Fruit fly (Drosophila melanogaster) whole organism, embryonic: Measurements from ENCODE around the gene MICU3.

Experiments used
- CG10274 ChIP-seq: fragments of 200-800 bp; sonication (Bioruptor generic); optimal IDR thresholded peaks from 3 replicates; lab custom pipeline; 2017; ENCODE audit warnings: missing biosample characterization, mild to moderate bottlenecking, missing genetic modification characterization
- CG10543 ChIP-seq: fragments of 200-800 bp; sonication (Bioruptor generic); optimal IDR thresholded peaks from 3 replicates; lab custom pipeline; 2017; ENCODE audit warnings: missing biosample characterization, mild to moderate bottlenecking, missing genetic modification characterization, moderate library complexity
- CG14050 ChIP-seq: fragments of 200-800 bp; sonication (Bioruptor generic); IDR thresholded peaks from 3 replicates; pipeline ENCODE4 v1.3.6; 2022; ENCODE audit warnings: missing biosample characterization, missing genetic modification characterization
- CG14667 ChIP-seq: fragments of 200-800 bp; sonication (Bioruptor generic); IDR thresholded peaks from 2 replicates; pipeline ENCODE4 v1.3.6; 2022; ENCODE audit warnings: missing biosample characterization, missing genetic modification characterization
- CG17802 ChIP-seq: fragments of 200-800 bp; sonication (Bioruptor generic); optimal IDR thresholded peaks from 2 replicates; lab custom pipeline; 2018; ENCODE audit warnings: missing biosample characterization, mild to moderate bottlenecking, missing genetic modification characterization, moderate library complexity
- CG30403 ChIP-seq: fragments of 200-800 bp; sonication (Bioruptor generic); optimal IDR thresholded peaks from 3 replicates; lab custom pipeline; 2016; ENCODE audit warnings: missing biosample characterization, missing genetic modification characterization
- CG3163 ChIP-seq: fragments of 200-800 bp; sonication (Bioruptor generic); optimal IDR thresholded peaks from 3 replicates; lab custom pipeline; 2016; ENCODE audit warnings: missing biosample characterization, missing genetic modification characterization
- CG3281 ChIP-seq: fragments of 200-800 bp; sonication (Bioruptor generic); optimal IDR thresholded peaks from 3 replicates; lab custom pipeline; 2017; ENCODE audit warnings: missing biosample characterization, mild to moderate bottlenecking, missing genetic modification characterization
- CG33557 ChIP-seq: fragments of 200-800 bp; sonication (Bioruptor generic); optimal IDR thresholded peaks from 2 replicates; lab custom pipeline; 2019; ENCODE audit warnings: missing biosample characterization, mild to moderate bottlenecking, missing genetic modification characterization, moderate library complexity
- CG3847 ChIP-seq: fragments of 200-800 bp; sonication (Bioruptor generic); IDR thresholded peaks from 2 replicates; pipeline ENCODE4 v1.3.6; 2022; ENCODE audit warnings: missing biosample characterization, missing genetic modification characterization
- CG42726 ChIP-seq: fragments of 200-800 bp; sonication (Bioruptor generic); IDR thresholded peaks from 2 replicates; pipeline ENCODE4 v1.3.6; 2022; ENCODE audit warnings: missing biosample characterization, missing genetic modification characterization; ENCODE audit not compliant: partially characterized antibody
- CG4424 ChIP-seq: fragments of 200-800 bp; sonication (Bioruptor generic); optimal IDR thresholded peaks from 3 replicates; lab custom pipeline; 2016; ENCODE audit warnings: missing biosample characterization, missing genetic modification characterization
- CG4820 ChIP-seq: fragments of 200-800 bp; sonication (Bioruptor generic); optimal IDR thresholded peaks from 3 replicates; lab custom pipeline; 2016; ENCODE audit warnings: missing biosample characterization, missing genetic modification characterization
- CG6272 ChIP-seq: fragments of 200-800 bp; sonication (Bioruptor generic); IDR thresholded peaks from 2 replicates; pipeline ENCODE4 v1.3.6; 2022; ENCODE audit warnings: missing biosample characterization, missing genetic modification characterization
- CG9609 ChIP-seq: fragments of 200-800 bp; sonication (Bioruptor generic); optimal IDR thresholded peaks from 3 replicates; lab custom pipeline; 2016; ENCODE audit warnings: missing biosample characterization, missing genetic modification characterization
- CG9727 ChIP-seq: fragments of 200-800 bp; sonication (Bioruptor generic); optimal IDR thresholded peaks from 3 replicates; lab custom pipeline; 2017; ENCODE audit warnings: missing biosample characterization, mild to moderate bottlenecking, missing genetic modification characterization
- CTCF ChIP-seq: fragments of 200-800 bp; sonication (Bioruptor generic); optimal IDR thresholded peaks from 2 replicates; lab custom pipeline; 2017; ENCODE audit warnings: missing biosample characterization, mild to moderate bottlenecking, missing genetic modification characterization, moderate library complexity
- Dip3 ChIP-seq: fragments of 200-800 bp; sonication (Bioruptor generic); optimal IDR thresholded peaks from 3 replicates; lab custom pipeline; 2016; ENCODE audit warnings: missing biosample characterization, missing genetic modification characterization
- E2f1 ChIP-seq: fragments of 200-800 bp; sonication (Bioruptor generic); IDR thresholded peaks from 2 replicates; pipeline ENCODE4 v1.3.6; 2022; ENCODE audit warnings: missing biosample characterization, missing genetic modification characterization
- HLHmδ ChIP-seq: fragments of 200-800 bp; sonication (Bioruptor generic); optimal IDR thresholded peaks from 2 replicates; lab custom pipeline; 2018; ENCODE audit warnings: missing biosample characterization, mild to moderate bottlenecking, missing genetic modification characterization, moderate library complexity
- Hmx ChIP-seq: fragments of 200-800 bp; sonication (Bioruptor generic); optimal IDR thresholded peaks from 2 replicates; lab custom pipeline; 2016; ENCODE audit warnings: missing biosample characterization, missing genetic modification characterization
- Lim3 ChIP-seq: fragments of 200-800 bp; sonication (Bioruptor generic); IDR thresholded peaks from 2 replicates; pipeline ENCODE4 v1.3.6; 2022; ENCODE audit warnings: missing biosample characterization, missing genetic modification characterization
- MESR4 ChIP-seq: fragments of 200-800 bp; sonication (Bioruptor generic); optimal IDR thresholded peaks from 2 replicates; lab custom pipeline; 2018; ENCODE audit warnings: missing biosample characterization, mild to moderate bottlenecking, missing genetic modification characterization, moderate library complexity
- NK7.1 ChIP-seq: fragments of 200-800 bp; sonication (Bioruptor generic); optimal IDR thresholded peaks from 3 replicates; lab custom pipeline; 2016; ENCODE audit warnings: missing biosample characterization, missing genetic modification characterization
- Nf-YC ChIP-seq: fragments of 200-800 bp; optimal IDR thresholded peaks from 3 replicates; lab custom pipeline; 2019; ENCODE audit warnings: missing biosample characterization, mild to moderate bottlenecking, missing genetic modification characterization, moderate library complexity
- Oaz ChIP-seq: fragments of 200-800 bp; sonication (Bioruptor generic); IDR thresholded peaks from 2 replicates; pipeline ENCODE4 v1.3.6; 2022; ENCODE audit warnings: missing biosample characterization, missing genetic modification characterization
- Rx ChIP-seq: fragments of 200-800 bp; sonication (Bioruptor generic); IDR thresholded peaks from 2 replicates; pipeline ENCODE4 v1.3.6; 2022; ENCODE audit warnings: missing biosample characterization, missing genetic modification characterization
- Sox100B ChIP-seq: fragments of 200-800 bp; sonication (Bioruptor generic); optimal IDR thresholded peaks from 3 replicates; lab custom pipeline; 2018; ENCODE audit warnings: missing biosample characterization, mild to moderate bottlenecking, missing genetic modification characterization
- Stat92E ChIP-seq, 3 experiments: fragments of >200 bp in 2 of 3; fragments of 200-800 bp in 1 of 3; sonication (Bioruptor generic) in 1 of 3; optimal IDR thresholded peaks; 2 replicates each; lab custom pipeline; 2017 to 2019; ENCODE audit warnings: missing biosample characterization in 3 of 3, missing genetic modification characterization in 3 of 3, mild to moderate bottlenecking in 1 of 3, moderate library complexity in 1 of 3
- ac ChIP-seq: fragments of 200-800 bp; sonication (Bioruptor generic); optimal IDR thresholded peaks from 3 replicates; lab custom pipeline; 2017; ENCODE audit warnings: missing biosample characterization, mild to moderate bottlenecking, missing genetic modification characterization
- cad ChIP-seq: fragments of >200 bp; optimal IDR thresholded peaks from 2 replicates; lab custom pipeline; 2017; ENCODE audit warnings: missing biosample characterization, missing genetic modification characterization
- cas ChIP-seq: fragments of 200-800 bp; sonication (Bioruptor generic); IDR thresholded peaks from 2 replicates; pipeline ENCODE4 v1.3.6; 2022; ENCODE audit warnings: missing biosample characterization, missing genetic modification characterization
- chif ChIP-seq, 2 experiments: fragments of 200-800 bp; sonication (Bioruptor generic); optimal IDR thresholded peaks; 3 replicates each; lab custom pipeline; 2016; ENCODE audit warnings: missing biosample characterization in 2 of 2, missing genetic modification characterization in 2 of 2
- crp ChIP-seq, 2 experiments: fragments of 200-800 bp; sonication (Bioruptor generic); optimal IDR thresholded peaks; 2 replicates in 1 of 2; 3 replicates in 1 of 2; lab custom pipeline; 2017; ENCODE audit warnings: missing biosample characterization in 2 of 2, missing genetic modification characterization in 2 of 2, mild to moderate bottlenecking in 1 of 2, moderate library complexity in 1 of 2
- ems ChIP-seq: fragments of 200-800 bp; sonication (Bioruptor generic); optimal IDR thresholded peaks from 3 replicates; lab custom pipeline; 2016; ENCODE audit warnings: missing biosample characterization, missing genetic modification characterization
- fd102C ChIP-seq: fragments of 200-800 bp; sonication (Bioruptor generic); optimal IDR thresholded peaks from 2 replicates; lab custom pipeline; 2018; ENCODE audit warnings: missing biosample characterization, mild to moderate bottlenecking, missing genetic modification characterization, moderate library complexity
- fu2 ChIP-seq: fragments of 200-800 bp; sonication (Bioruptor generic); optimal IDR thresholded peaks from 2 replicates; lab custom pipeline; 2016; ENCODE audit warnings: missing biosample characterization, missing genetic modification characterization
- grau ChIP-seq: fragments of 200-800 bp; optimal IDR thresholded peaks from 3 replicates; lab custom pipeline; 2019; ENCODE audit warnings: missing biosample characterization, mild to moderate bottlenecking, missing genetic modification characterization, moderate library complexity
- nau ChIP-seq: fragments of 200-800 bp; sonication (Bioruptor generic); optimal IDR thresholded peaks from 3 replicates; lab custom pipeline; 2017; ENCODE audit warnings: missing biosample characterization, mild to moderate bottlenecking, missing genetic modification characterization, missing genetic modification reagents
- nmo ChIP-seq: fragments of 200-800 bp; sonication (Bioruptor generic); optimal IDR thresholded peaks from 2 replicates; lab custom pipeline; 2018; ENCODE audit warnings: missing biosample characterization, mild to moderate bottlenecking, missing genetic modification characterization, moderate library complexity
- pb ChIP-seq: fragments of 200-800 bp; sonication (Bioruptor generic); optimal IDR thresholded peaks from 3 replicates; lab custom pipeline; 2016; ENCODE audit warnings: missing biosample characterization, missing genetic modification characterization
- pho ChIP-seq: fragments of 200-800 bp; sonication (Bioruptor generic); optimal IDR thresholded peaks from 2 replicates; lab custom pipeline; 2016; ENCODE audit warnings: missing biosample characterization, missing genetic modification characterization
- ro ChIP-seq: fragments of 200-800 bp; sonication (Bioruptor generic); IDR thresholded peaks from 2 replicates; pipeline ENCODE4 v1.3.6; 2022; ENCODE audit warnings: missing biosample characterization, missing genetic modification characterization
- salm ChIP-seq: fragments of 200-800 bp; sonication (Bioruptor generic); optimal IDR thresholded peaks from 2 replicates; lab custom pipeline; 2018; ENCODE audit warnings: missing biosample characterization, mild to moderate bottlenecking, missing genetic modification characterization
- sc ChIP-seq, 3 experiments: fragments of >200 bp in 2 of 3; fragments of 200-800 bp in 1 of 3; sonication (Bioruptor generic) in 1 of 3; optimal IDR thresholded peaks; 2 replicates in 2 of 3; 3 replicates in 1 of 3; lab custom pipeline; 2017; ENCODE audit warnings: mild to moderate bottlenecking in 1 of 3, missing biosample characterization in 1 of 3, missing genetic modification characterization in 1 of 3, missing genetic modification reagents in 1 of 3
- sens ChIP-seq: fragments of 200-800 bp; sonication (Bioruptor generic); peaks from one replicate; lab custom pipeline; 2016; ENCODE audit warnings: missing biosample characterization, missing genetic modification characterization
- tin ChIP-seq: fragments of 200-800 bp; sonication (Bioruptor generic); optimal IDR thresholded peaks from 3 replicates; lab custom pipeline; 2016; ENCODE audit warnings: missing biosample characterization, missing genetic modification characterization
- tup ChIP-seq: fragments of 200-800 bp; sonication (Bioruptor generic); optimal IDR thresholded peaks from 2 replicates; lab custom pipeline; 2016; ENCODE audit warnings: missing biosample characterization, mild to moderate bottlenecking, missing genetic modification characterization, moderate library complexity
- wdn ChIP-seq: fragments of 200-800 bp; sonication (Bioruptor generic); IDR thresholded peaks from 2 replicates; pipeline ENCODE4 v1.3.6; 2022; ENCODE audit warnings: missing biosample characterization, missing genetic modification characterization

The MICU3 gene

DNA sequence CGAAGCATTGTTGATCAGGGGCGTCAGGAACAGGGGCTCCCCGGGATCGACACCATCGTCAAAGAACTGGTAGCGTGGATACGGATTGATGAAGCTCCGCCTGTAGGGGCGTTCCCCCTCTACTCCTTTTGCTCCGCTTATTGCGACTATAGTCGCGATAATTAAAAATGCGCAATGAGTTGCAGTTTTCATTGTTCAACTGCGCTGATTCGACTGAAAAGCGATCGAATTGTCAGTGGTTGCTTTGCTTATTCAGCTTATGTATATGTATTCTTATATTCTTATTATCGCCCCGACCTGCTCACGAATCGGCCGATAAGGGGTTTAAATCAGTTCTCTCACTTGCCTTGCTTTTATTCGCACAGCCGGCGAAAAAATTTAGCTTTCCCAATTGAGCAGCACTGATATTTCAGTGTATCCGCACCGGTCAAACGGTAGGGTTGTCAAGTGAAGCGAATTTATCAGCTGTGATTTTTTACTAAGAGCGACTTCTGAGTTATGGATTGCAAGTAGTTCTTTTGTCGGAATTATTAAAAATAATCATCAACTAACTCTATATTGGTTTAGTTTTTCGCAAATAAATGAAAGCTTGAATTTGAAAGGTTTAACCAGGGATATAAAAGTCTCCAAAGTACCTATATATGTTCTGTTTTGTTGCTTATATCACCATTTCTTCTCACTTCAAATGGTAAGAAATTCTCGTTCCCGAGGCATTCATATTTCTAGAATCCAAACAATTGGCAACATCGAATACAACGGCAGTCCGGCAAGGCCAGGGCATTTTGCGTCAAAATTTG is 17.1 kb downstream of the MICU3 start, which contains the start of the genes CG4572 and CG4686 (continued):
- TF ChIP-seq CG3281 (GFP tag; lab: Kevin White, UChicago) (peak; percentile 78), CTCF (GFP tag; lab: Kevin White, UChicago) (peak; percentile 11), nau (GFP tag; lab: Kevin White, UChicago) (no peak), chif (GFP tag; optimal IDR thresholded peaks at IDR 0.05; lab: Kevin White, UChicago) (peak; percentile 60 to 62), CG10274 (GFP tag; lab: Kevin White, UChicago) (peak; percentile 69), CG3847 (GFP tag; lab: Robert Waterston, UW) (peak; percentile 74), pb (GFP tag; lab: Kevin White, UChicago) (no peak), tup (GFP tag; lab: Kevin White, UChicago) (peak; percentile 36), grau (tag; lab: Kevin White, UChicago) (peak; percentile 81), MESR4 (GFP tag; lab: Kevin White, UChicago) (no peak), CG3163 (peak; percentile 57), Rx (GFP tag; lab: Robert Waterston, UW) (peak; percentile 48; the same call in 1 of the 2 replicates), pho (GFP tag; lab: Kevin White, UChicago) (peak; percentile 90), CG30403 (GFP tag; lab: Kevin White, UChicago) (peak; percentile 86), CG33557 (peak; percentile 62), CG14667 (peak; percentile 69), sc (optimal IDR thresholded peaks at IDR 0.05; lab: Kevin White, UChicago) (no peak), sc (GFP tag; optimal IDR thresholded peaks at IDR 0.05; lab: Kevin White, UChicago) (peak; percentile 22), cad (GFP tag; lab: Kevin White, UChicago) (no peak), tin (GFP tag; lab: Kevin White, UChicago) (peak; percentile 67), CG4820 (GFP tag; lab: Kevin White, UChicago) (peak; percentile 69), CG42726 (GFP tag; lab: Robert Waterston, UW) (no peak), Oaz (GFP tag; lab: Robert Waterston, UW) (peak; percentile 35; the same call in 1 of the 2 replicates), fd102C (no peak), CG10543 (peak; percentile 83), Hmx (GFP tag; lab: Kevin White, UChicago) (peak; percentile 61), CG9609 (GFP tag; lab: Kevin White, UChicago) (peak; percentile 71), CG4424 (GFP tag; lab: Kevin White, UChicago) (peak; percentile 76), ro (0 out of 2 replicates have a peak, but pooled peaks have one; percentile 12), CG6272 (GFP tag; lab: Robert Waterston, UW) (peak; percentile 75), NK7.1 (GFP tag; lab: Kevin White, UChicago) (no peak), CG17802 (tag; lab: Kevin White, UChicago) (peak; percentile 18), HLHmδ (GFP tag; lab: Kevin White, UChicago) (no peak), E2f1 (GFP tag; lab: Robert Waterston, UW) (peak; percentile 72), crp (GFP tag; optimal IDR thresholded peaks at IDR 0.05; lab: Kevin White, UChicago) (peak; percentile 65 to 86), salm (tag; lab: Kevin White, UChicago) (peak; percentile 48), CG14050 (peak; percentile 61), Lim3 (GFP tag; lab: Robert Waterston, UW) (no peak), Nf-YC (tag; lab: Kevin White, UChicago) (peak; percentile 83), ems (peak; percentile 89), cas (GFP tag; lab: Robert Waterston, UW) (peak; percentile 58; the same call in 1 of the 2 replicates), ac (no peak), nmo (GFP tag; lab: Kevin White, UChicago) (peak; percentile 83), Stat92E (GFP tag; optimal IDR thresholded peaks at IDR 0.05; lab: Kevin White, UChicago) (peak in 1 of 3 experiments; percentile 14), CG9727 (peak; percentile 63), Sox100B (GFP tag; lab: Kevin White, UChicago) (no peak), fu2 (peak; percentile 80), wdn (GFP tag; lab: Robert Waterston, UW) (no peak), Dip3 (GFP tag; lab: Kevin White, UChicago) (peak; percentile 84), sens (GFP tag; lab: Kevin White, UChicago) (peak; percentile 95)
